Fruit fly (Drosophila melanogaster): Measurements from ENCODE around the gene CG33552.

The CG33552 gene

DNA sequence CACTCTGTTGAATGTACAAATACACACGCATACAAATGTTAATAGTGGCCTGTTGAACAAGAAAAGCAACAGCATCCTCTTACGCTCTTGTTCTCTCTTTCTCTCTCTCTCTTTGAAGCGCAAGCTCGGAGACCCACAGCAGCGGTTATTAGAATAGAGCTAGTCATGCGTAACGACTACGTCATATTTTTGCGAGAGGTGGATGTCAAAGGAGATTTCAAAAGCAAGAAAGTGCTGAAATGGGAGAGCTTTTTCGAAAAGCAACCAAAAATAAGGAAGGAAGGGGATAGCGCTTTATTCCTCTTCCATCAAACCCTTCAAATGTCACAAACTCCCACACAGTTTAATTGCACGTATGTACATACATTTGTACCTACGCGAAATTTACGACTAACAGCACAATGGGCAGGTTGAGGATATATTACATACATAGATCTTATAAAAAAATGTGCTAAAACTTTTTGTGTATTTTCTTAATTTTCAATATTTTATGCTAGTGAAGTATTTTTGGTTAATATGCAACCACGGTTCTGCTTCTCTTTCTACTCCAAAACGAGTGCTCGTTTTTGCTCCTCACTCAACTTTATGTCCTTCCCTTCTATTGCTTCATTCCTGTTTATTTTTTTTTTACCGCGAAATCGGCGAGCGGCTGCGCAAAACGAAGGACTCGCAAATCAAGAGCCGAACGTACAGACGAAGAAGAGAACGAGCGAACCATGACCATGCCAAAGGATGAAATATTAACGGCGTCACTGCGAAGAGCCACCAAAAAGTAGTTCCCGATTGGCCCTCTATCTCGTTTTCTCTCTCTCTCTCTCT is 7.7 kb downstream of the CG33552 start (continued):
- TF ChIP-seq fd85E (GFP tag; optimal IDR thresholded peaks at IDR 0.05) (no peak), Sox15 (GFP tag; optimal IDR thresholded peaks at IDR 0.05) (peak; percentile 2), CG1621 (tag; optimal IDR thresholded peaks at IDR 0.05) (no peak), CG9139 (GFP tag; optimal IDR thresholded peaks at IDR 0.05) (peak; percentile 59), Hr38 (GFP tag; optimal IDR thresholded peaks at IDR 0.05) (no peak), CG11902 (GFP tag; optimal IDR thresholded peaks at IDR 0.05) (no peak), Sox102F (GFP tag; optimal IDR thresholded peaks at IDR 0.05) (peak; percentile 72), CG8119 (GFP tag; IDR thresholded peaks at IDR 0.05) (0 out of 3 replicates have a peak, but pooled peaks have one; percentile 32), CG7368 (GFP tag; optimal IDR thresholded peaks at IDR 0.05) (peak; percentile 28), Eip78C (GFP tag) (peak; percentile 93), svp (GFP tag) (no peak), CG10631 (GFP tag; optimal IDR thresholded peaks at IDR 0.05) (peak; percentile 52), CG6163 (GFP tag; IDR thresholded peaks at IDR 0.05) (peak; percentile 25; the same call in 1 of the 3 replicates), Hr39 (GFP tag; optimal IDR thresholded peaks at IDR 0.05) (peak; percentile 68), fkh (GFP tag; optimal IDR thresholded peaks at IDR 0.05) (no peak), achi (GFP tag; optimal IDR thresholded peaks at IDR 0.05) (peak; percentile 43), Smox (GFP tag; optimal IDR thresholded peaks at IDR 0.05) (peak; percentile 71), cyc (GFP tag; optimal IDR thresholded peaks at IDR 0.05) (peak; percentile 49), dsx (GFP tag; optimal IDR thresholded peaks at IDR 0.05; ENCODE audit: poor library complexity, severe bottlenecking) (no peak), Gug (GFP tag; IDR thresholded peaks at IDR 0.05) (no peak), CG6854 (GFP tag; optimal IDR thresholded peaks at IDR 0.05) (no peak)

- TF ChIP-seq fkh (GFP tag; optimal IDR thresholded peaks at IDR 0.05): peak; percentile 22
- no peak for TF ChIP-seq CG34406 (GFP tag; optimal IDR thresholded peaks at IDR 0.05)
- no peak for TF ChIP-seq acj6 (GFP tag; optimal IDR thresholded peaks at IDR 0.05)
- TF ChIP-seq esn (GFP tag; optimal IDR thresholded peaks at IDR 0.05): no peak
- peak; percentile 14 for TF ChIP-seq Eip93F (GFP tag; optimal IDR thresholded peaks at IDR 0.05)
- no peak for TF ChIP-seq CG8319 (GFP tag; optimal IDR thresholded peaks at IDR 0.05)
- no peak for TF ChIP-seq dac (GFP tag; optimal IDR thresholded peaks at IDR 0.05)
- TF ChIP-seq CG10669 (GFP tag; optimal IDR thresholded peaks at IDR 0.05): no peak
- no peak for TF ChIP-seq CG3919 (GFP tag; optimal IDR thresholded peaks at IDR 0.05)
- no peak for TF ChIP-seq Hr39 (GFP tag; optimal IDR thresholded peaks at IDR 0.05)
- TF ChIP-seq dsx (GFP tag; optimal IDR thresholded peaks at IDR 0.05; ENCODE audit: poor library complexity, severe bottlenecking): no peak
- no peak for TF ChIP-seq CG8119 (GFP tag; IDR thresholded peaks at IDR 0.05)
Measured at dm6 chr2L:16690619-16690908, 8.3 kb downstream of the CG33552 start.

DNA sequence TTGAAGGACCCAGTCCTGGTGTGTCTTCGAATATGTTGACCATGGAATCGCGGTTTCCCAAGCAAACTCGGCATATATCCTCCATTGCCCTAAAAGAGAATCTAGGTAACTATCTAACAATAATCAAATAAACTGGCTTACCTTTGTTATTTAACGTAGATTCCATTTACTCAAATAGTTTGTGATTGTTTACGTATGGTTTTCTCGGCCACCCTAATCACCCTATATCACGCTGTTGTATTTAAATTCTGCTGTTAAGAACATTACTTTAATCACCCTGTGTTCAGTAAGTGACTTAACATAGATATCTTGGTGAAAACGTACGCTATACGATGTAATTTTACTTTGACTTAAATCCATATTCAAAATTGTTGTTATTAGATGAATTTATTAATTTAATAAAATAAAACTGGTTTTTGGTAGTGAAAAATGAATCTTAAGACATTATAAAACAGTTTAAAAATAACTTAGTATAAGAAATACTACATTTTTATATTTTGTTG is 20.8 kb downstream of the CG33552 start:
- TF ChIP-seq svp (GFP tag): no peak
- peak; percentile 44 for TF ChIP-seq Eip78C (GFP tag)
- peak; percentile 42 for TF ChIP-seq fkh (GFP tag; optimal IDR thresholded peaks at IDR 0.05)

DNA sequence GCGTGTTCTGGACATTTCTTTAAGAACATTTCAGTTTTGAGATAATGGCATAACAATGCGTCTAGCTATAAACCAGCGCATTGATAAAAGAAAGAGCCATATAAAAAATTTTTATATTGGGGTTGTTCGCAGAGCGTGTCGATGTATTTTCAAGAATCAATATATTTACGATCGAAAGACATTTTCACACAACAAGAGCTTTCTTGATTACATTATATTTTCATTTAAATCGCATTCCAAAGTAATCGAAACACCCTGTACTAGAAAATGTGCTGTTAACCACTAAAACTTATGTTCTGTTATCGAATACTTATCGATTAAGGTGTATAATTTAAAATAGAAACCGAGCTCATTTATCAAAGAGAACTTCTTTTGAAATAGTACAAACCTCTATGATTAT is 21.4 kb downstream of the CG33552 start:
- TF ChIP-seq lz (GFP tag; optimal IDR thresholded peaks at IDR 0.05) (peak; percentile 37), CG8632 (GFP tag; optimal IDR thresholded peaks at IDR 0.05) (peak; percentile 10), Sox102F (GFP tag; optimal IDR thresholded peaks at IDR 0.05) (peak; percentile 37), fd59A (GFP tag; optimal IDR thresholded peaks at IDR 0.05) (no peak), CG11294 (GFP tag; IDR thresholded peaks at IDR 0.05) (no peak), CG6792 (GFP tag; optimal IDR thresholded peaks at IDR 0.05) (peak; percentile 18), OdsH (GFP tag; optimal IDR thresholded peaks at IDR 0.05) (peak; percentile 55), dsx (GFP tag; optimal IDR thresholded peaks at IDR 0.05; ENCODE audit: poor library complexity, severe bottlenecking) (peak; percentile 21), pdm3 (GFP tag; optimal IDR thresholded peaks at IDR 0.05) (peak; percentile 63), CG7368 (GFP tag; optimal IDR thresholded peaks at IDR 0.05) (no peak), fd85E (GFP tag; optimal IDR thresholded peaks at IDR 0.05) (no peak), ss (GFP tag; optimal IDR thresholded peaks at IDR 0.05) (no peak), CG31627 (GFP tag; optimal IDR thresholded peaks at IDR 0.05) (peak; percentile 38), salr (GFP tag; optimal IDR thresholded peaks at IDR 0.05) (peak in 1 of 2 experiments; percentile 6), CG10631 (GFP tag; optimal IDR thresholded peaks at IDR 0.05) (peak; percentile 52), cyc (GFP tag; optimal IDR thresholded peaks at IDR 0.05) (peak; percentile 24), Sox15 (GFP tag; optimal IDR thresholded peaks at IDR 0.05) (peak; percentile 25), Eip78C (GFP tag) (peak; percentile 86), CG32006 (GFP tag; optimal IDR thresholded peaks at IDR 0.05) (no peak), CG6163 (GFP tag; IDR thresholded peaks at IDR 0.05) (no peak), Ets96B (tag; optimal IDR thresholded peaks at IDR 0.05) (peak; percentile 5), Hr4 (GFP tag; optimal IDR thresholded peaks at IDR 0.05) (peak; percentile 62), achi (GFP tag; optimal IDR thresholded peaks at IDR 0.05) (peak; percentile 39), CG6276 (GFP tag; optimal IDR thresholded peaks at IDR 0.05) (no peak), svp (GFP tag) (peak; percentile 79)

All from whole organism, prepupa.